Fruit fly (Drosophila melanogaster) whole organism, prepupa: ENCODE data around the gene CG45413.

ENCODE experiments used
- Blimp-1 ChIP-seq: fragments of 200-800 bp; sonication (Bioruptor generic); optimal IDR thresholded peaks from 3 replicates; lab custom pipeline; 2017; ENCODE audit warnings: missing biosample characterization, missing genetic modification characterization, mild to moderate bottlenecking, moderate library complexity, missing genetic modification reagents
- CG10669 ChIP-seq: fragments of 200-800 bp; sonication (Bioruptor generic); optimal IDR thresholded peaks from 3 replicates; lab custom pipeline; 2018; ENCODE audit warnings: missing biosample characterization, mild to moderate bottlenecking, missing genetic modification characterization, moderate library complexity
- CG11294 ChIP-seq: fragments of 200-800 bp; sonication (Bioruptor generic); IDR thresholded peaks from 2 replicates; pipeline ENCODE4 v1.3.6; 2022; ENCODE audit warnings: missing biosample characterization, missing genetic modification characterization
- CG11762 ChIP-seq: fragments of 200-800 bp; sonication (Bioruptor generic); optimal IDR thresholded peaks from 3 replicates; lab custom pipeline; 2016; ENCODE audit warnings: missing biosample characterization, missing genetic modification characterization; ENCODE audit not compliant: insufficient read depth
- CG31627 ChIP-seq: fragments of 200-800 bp; sonication (Bioruptor generic); optimal IDR thresholded peaks from 3 replicates; lab custom pipeline; 2016; ENCODE audit warnings: missing biosample characterization, missing genetic modification characterization
- CG8119 ChIP-seq: fragments of 200-800 bp; sonication (Bioruptor generic); IDR thresholded peaks from 3 replicates; pipeline ENCODE4 v1.3.6; 2022; ENCODE audit warnings: missing biosample characterization, missing genetic modification characterization
- Eip93F ChIP-seq: fragments of 200-800 bp; sonication (Bioruptor generic); optimal IDR thresholded peaks from 2 replicates; lab custom pipeline; 2016; ENCODE audit warnings: missing biosample characterization, mild to moderate bottlenecking, missing genetic modification characterization
- Ets96B ChIP-seq: fragments of 200-800 bp; optimal IDR thresholded peaks from 2 replicates; lab custom pipeline; 2019; ENCODE audit warnings: missing biosample characterization, mild to moderate bottlenecking, missing genetic modification characterization, moderate library complexity
- OdsH ChIP-seq: fragments of 200-800 bp; sonication (Bioruptor generic); optimal IDR thresholded peaks from 3 replicates; lab custom pipeline; 2016; ENCODE audit warnings: missing biosample characterization, missing genetic modification characterization
- esn ChIP-seq: fragments of 200-800 bp; sonication (Bioruptor generic); optimal IDR thresholded peaks from 2 replicates; lab custom pipeline; 2016; ENCODE audit warnings: missing biosample characterization, mild to moderate bottlenecking, missing genetic modification characterization, moderate library complexity
- fd85E ChIP-seq: fragments of 200-800 bp; sonication (Bioruptor generic); optimal IDR thresholded peaks from 3 replicates; lab custom pipeline; 2016; ENCODE audit warnings: missing biosample characterization, missing genetic modification characterization
- fkh ChIP-seq: fragments of 200-800 bp; sonication (Bioruptor generic); optimal IDR thresholded peaks from 3 replicates; lab custom pipeline; 2017; ENCODE audit warnings: missing biosample characterization, mild to moderate bottlenecking, missing genetic modification characterization, moderate library complexity
- net ChIP-seq: fragments of 200-800 bp; sonication (Bioruptor generic); optimal IDR thresholded peaks from 3 replicates; lab custom pipeline; 2016; ENCODE audit warnings: missing biosample characterization, missing genetic modification characterization
- pdm3 ChIP-seq: fragments of 200-800 bp; sonication (Bioruptor generic); optimal IDR thresholded peaks from 3 replicates; lab custom pipeline; 2016; ENCODE audit warnings: missing biosample characterization, missing genetic modification characterization
- salr ChIP-seq, 2 experiments: fragments of 200-800 bp; sonication (Bioruptor generic); optimal IDR thresholded peaks; 3 replicates each; lab custom pipeline; 2016 to 2018; ENCODE audit warnings: missing biosample characterization in 2 of 2, missing genetic modification characterization in 2 of 2, mild to moderate bottlenecking in 1 of 2
- spab ChIP-seq: fragments of 200-800 bp; sonication (Bioruptor generic); optimal IDR thresholded peaks from 2 replicates; lab custom pipeline; 2017; ENCODE audit warnings: missing biosample characterization, mild to moderate bottlenecking, missing genetic modification characterization, missing genetic modification reagents
- ss ChIP-seq, 2 experiments: fragments of 200-800 bp; sonication (Bioruptor generic); optimal IDR thresholded peaks; 2 replicates in 1 of 2; 3 replicates in 1 of 2; lab custom pipeline; 2017 to 2018; ENCODE audit warnings: mild to moderate bottlenecking in 2 of 2, missing biosample characterization in 2 of 2, missing genetic modification characterization in 2 of 2, moderate library complexity in 1 of 2
- svp ChIP-seq: fragments of 200-800 bp; sonication (Bioruptor generic); peaks from one replicate; lab custom pipeline; 2016; ENCODE audit warnings: missing biosample characterization, missing genetic modification characterization
- vri ChIP-seq: fragments of 200-800 bp; sonication (Bioruptor generic); optimal IDR thresholded peaks from 3 replicates; lab custom pipeline; 2016; ENCODE audit warnings: missing biosample characterization, mild to moderate bottlenecking, missing genetic modification characterization

Gene CG45413

DNA sequence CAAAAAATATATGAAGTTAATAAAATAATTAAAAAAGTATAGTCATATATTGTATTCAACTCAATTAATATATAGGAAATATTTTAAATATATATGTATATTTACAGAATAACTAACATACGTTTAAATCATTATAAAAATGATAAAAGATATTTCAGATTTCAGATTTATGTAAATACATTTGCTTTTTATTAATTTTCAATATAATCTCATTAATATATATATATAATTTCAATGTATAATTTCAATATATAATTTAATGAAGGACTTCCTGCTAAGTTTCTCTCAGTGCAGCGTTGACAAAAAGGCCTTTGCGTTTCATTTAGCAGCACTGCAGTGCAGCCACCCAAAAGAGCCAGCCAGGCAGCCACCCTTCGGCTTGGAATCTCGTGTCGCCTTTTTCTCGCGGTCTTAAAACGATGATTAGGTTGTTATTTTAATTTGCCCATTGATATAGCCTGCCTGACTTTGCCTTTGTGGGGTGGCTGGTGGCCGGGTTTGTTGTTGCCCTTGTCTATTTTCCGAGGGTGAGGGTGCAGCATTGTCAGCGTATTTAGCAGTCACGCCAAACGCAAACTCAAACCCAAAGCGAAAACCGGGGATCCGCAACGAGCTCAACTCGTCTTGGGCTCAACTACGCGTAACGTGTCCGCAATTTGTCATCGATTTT lies 45.9 kb downstream of the CG45413 start:
- no peak for TF ChIP-seq Blimp-1
- peak; percentile 28 for TF ChIP-seq svp (GFP tag; lab: Kevin White, UChicago)
- no peak for TF ChIP-seq fd85E (GFP tag; lab: Kevin White, UChicago)
- TF ChIP-seq CG8119, result no peak
- TF ChIP-seq fkh (GFP tag; lab: Kevin White, UChicago), result no peak
- TF ChIP-seq Eip93F (GFP tag; lab: Kevin White, UChicago), result no peak
- TF ChIP-seq, all 60 proteins: peak for 1

- TF ChIP-seq pdm3 (no peak), Ets96B (no peak), ss (GFP tag; optimal IDR thresholded peaks at IDR 0.05; lab: Kevin White, UChicago) (no peak), CG11294 (GFP tag; lab: Robert Waterston, UW) (no peak), fd85E (GFP tag; lab: Kevin White, UChicago) (no peak), CG11762 (GFP tag; lab: Kevin White, UChicago) (no peak), salr (GFP tag; optimal IDR thresholded peaks at IDR 0.05; lab: Kevin White, UChicago) (no peak), esn (no peak), spab (GFP tag; lab: Kevin White, UChicago) (no peak), CG10669 (no peak), OdsH (GFP tag; lab: Kevin White, UChicago) (no peak), CG31627 (GFP tag; lab: Kevin White, UChicago) (no peak), net (no peak), vri (GFP tag; lab: Kevin White, UChicago) (no peak)
Measured at dm6 chr3L:6884869-6885494, 46.8 kb downstream of the CG45413 start.
